Worm (Caenorhabditis elegans): ENCODE measurements around the gene arrd-28.
A peak's percentile ranks its signal among the peaks of the same experiment; 100 is the strongest.

- TF ChIP-seq nhr-12 (tag; optimal IDR thresholded peaks at IDR 0.05), result no peak
- peak; percentile 58 for TF ChIP-seq ces-1 (GFP tag; optimal IDR thresholded peaks at IDR 0.05)
- TF ChIP-seq snpc-4 (tag; optimal IDR thresholded peaks at IDR 0.05), result no peak
- peak; percentile 43 for TF ChIP-seq pha-4 (tag; optimal IDR thresholded peaks at IDR 0.05)
- no peak for TF ChIP-seq zip-8 (tag; optimal IDR thresholded peaks at IDR 0.05)
- TF ChIP-seq tbx-8 (GFP tag; optimal IDR thresholded peaks at IDR 0.05), result no peak
Measured at ce11 chrX:10197204-10197756, 13.5 kb downstream of the arrd-28 start, which contains the start of gene nucb-1.

Measured in whole organism, mixed stage, embryonic.